Fruit fly (Drosophila melanogaster) whole organism, embryonic: ENCODE results near the gene CG32161.

ENCODE experiments used
- ATbp ChIP-seq: fragments of 200-800 bp; sonication (Bioruptor generic); optimal IDR thresholded peaks from 2 replicates; lab custom pipeline; 2017; ENCODE audit warnings: missing biosample characterization, mild to moderate bottlenecking, missing genetic modification characterization, missing genetic modification reagents
- Asciz ChIP-seq: fragments of 200-800 bp; sonication (Bioruptor generic); optimal IDR thresholded peaks from 2 replicates; lab custom pipeline; 2017; ENCODE audit warnings: missing biosample characterization, mild to moderate bottlenecking, missing genetic modification characterization, missing genetic modification reagents
- BtbVII ChIP-seq: fragments of 200-800 bp; sonication (Bioruptor generic); optimal IDR thresholded peaks from 3 replicates; lab custom pipeline; 2017; ENCODE audit warnings: missing biosample characterization, mild to moderate bottlenecking, missing genetic modification characterization
- CG10274 ChIP-seq: fragments of 200-800 bp; sonication (Bioruptor generic); optimal IDR thresholded peaks from 3 replicates; lab custom pipeline; 2017; ENCODE audit warnings: missing biosample characterization, mild to moderate bottlenecking, missing genetic modification characterization
- CG12071 ChIP-seq: fragments of 200-800 bp; sonication (Bioruptor generic); optimal IDR thresholded peaks from 3 replicates; lab custom pipeline; 2018; ENCODE audit warnings: missing biosample characterization, mild to moderate bottlenecking, missing genetic modification characterization
- CG12219 ChIP-seq: fragments of 200-800 bp; sonication (Bioruptor generic); optimal IDR thresholded peaks from 3 replicates; lab custom pipeline; 2018; ENCODE audit warnings: missing biosample characterization, mild to moderate bottlenecking, missing genetic modification characterization
- CG12942 ChIP-seq: fragments of 200-800 bp; sonication (Bioruptor generic); optimal IDR thresholded peaks from 3 replicates; lab custom pipeline; 2016; ENCODE audit warnings: missing biosample characterization, missing genetic modification characterization
- CG13123 ChIP-seq: fragments of 200-800 bp; sonication (Bioruptor generic); optimal IDR thresholded peaks from 2 replicates; lab custom pipeline; 2016; ENCODE audit warnings: missing biosample characterization, missing genetic modification characterization
- CG13775 ChIP-seq: fragments of 200-800 bp; sonication (Bioruptor generic); optimal IDR thresholded peaks from 3 replicates; lab custom pipeline; 2017; ENCODE audit warnings: missing biosample characterization, mild to moderate bottlenecking, missing genetic modification characterization
- CG14014 ChIP-seq: fragments of 200-800 bp; sonication (Bioruptor generic); IDR thresholded peaks from 2 replicates; pipeline ENCODE4 v1.3.6; 2022; ENCODE audit warnings: missing biosample characterization, missing genetic modification characterization
- CG14050 ChIP-seq: fragments of 200-800 bp; sonication (Bioruptor generic); IDR thresholded peaks from 3 replicates; pipeline ENCODE4 v1.3.6; 2022; ENCODE audit warnings: missing biosample characterization, missing genetic modification characterization
- CG16815 ChIP-seq: fragments of 200-800 bp; sonication (Bioruptor generic); optimal IDR thresholded peaks from 3 replicates; lab custom pipeline; 2017; ENCODE audit warnings: missing biosample characterization, mild to moderate bottlenecking, missing genetic modification characterization
- CG17568 ChIP-seq: fragments of 200-800 bp; sonication (Bioruptor generic); optimal IDR thresholded peaks from 2 replicates; lab custom pipeline; 2018; ENCODE audit warnings: missing biosample characterization, mild to moderate bottlenecking, missing genetic modification characterization, moderate library complexity
- CG2116 ChIP-seq: fragments of 200-800 bp; sonication (Bioruptor generic); optimal IDR thresholded peaks from 3 replicates; lab custom pipeline; 2018; ENCODE audit warnings: missing biosample characterization, mild to moderate bottlenecking, missing genetic modification characterization
- CG3065 ChIP-seq: fragments of 200-800 bp; sonication (Bioruptor generic); optimal IDR thresholded peaks from 2 replicates; lab custom pipeline; 2016; ENCODE audit warnings: missing biosample characterization, missing genetic modification characterization
- CG31224 ChIP-seq: fragments of 200-800 bp; sonication (Bioruptor generic); IDR thresholded peaks from 2 replicates; pipeline ENCODE4 v1.3.6; 2022; ENCODE audit warnings: missing biosample characterization, missing genetic modification characterization
- CG31441 ChIP-seq: fragments of 200-800 bp; sonication (Bioruptor generic); IDR thresholded peaks from 2 replicates; pipeline ENCODE4 v1.3.6; 2022; ENCODE audit warnings: missing biosample characterization, missing genetic modification characterization
- CG32532 ChIP-seq: fragments of 200-800 bp; sonication (Bioruptor generic); IDR thresholded peaks from 2 replicates; pipeline ENCODE4 v1.3.6; 2022; ENCODE audit warnings: missing biosample characterization, missing genetic modification characterization
- CG4730 ChIP-seq: fragments of 200-800 bp; sonication (Bioruptor generic); IDR thresholded peaks from 2 replicates; pipeline ENCODE4 v1.3.6; 2022; ENCODE audit warnings: missing biosample characterization, missing genetic modification characterization
- CG6683 ChIP-seq: fragments of 200-800 bp; sonication (Bioruptor generic); optimal IDR thresholded peaks from 2 replicates; lab custom pipeline; 2017; ENCODE audit warnings: missing biosample characterization, mild to moderate bottlenecking, missing genetic modification characterization, missing genetic modification reagents
- CG7271 ChIP-seq: fragments of 200-800 bp; sonication (Bioruptor generic); optimal IDR thresholded peaks from 2 replicates; lab custom pipeline; 2018; ENCODE audit warnings: missing biosample characterization, mild to moderate bottlenecking, missing genetic modification characterization, moderate library complexity
- Dad ChIP-seq: fragments of 200-800 bp; sonication (Bioruptor generic); optimal IDR thresholded peaks from 3 replicates; lab custom pipeline; 2016; ENCODE audit warnings: missing biosample characterization, missing genetic modification characterization
- Dbx ChIP-seq: fragments of 200-800 bp; sonication (Bioruptor generic); IDR thresholded peaks from 3 replicates; pipeline ENCODE4 v1.3.6; 2022; ENCODE audit warnings: missing biosample characterization, missing genetic modification characterization
- E2f1 ChIP-seq: fragments of 200-800 bp; sonication (Bioruptor generic); IDR thresholded peaks from 2 replicates; pipeline ENCODE4 v1.3.6; 2022; ENCODE audit warnings: missing biosample characterization, missing genetic modification characterization
- Kr ChIP-seq: fragments of 200-800 bp; sonication (Bioruptor generic); optimal IDR thresholded peaks from 2 replicates; lab custom pipeline; 2017; ENCODE audit warnings: missing biosample characterization, mild to moderate bottlenecking, missing genetic modification characterization
- Myb ChIP-seq: fragments of 200-800 bp; sonication (Bioruptor generic); optimal IDR thresholded peaks from 2 replicates; lab custom pipeline; 2016; ENCODE audit warnings: missing biosample characterization, missing genetic modification characterization
- Six4 ChIP-seq: fragments of 200-800 bp; sonication (Bioruptor generic); optimal IDR thresholded peaks from 2 replicates; lab custom pipeline; 2016; ENCODE audit warnings: missing biosample characterization, missing genetic modification characterization
- Spps ChIP-seq: fragments of 200-800 bp; sonication (Bioruptor generic); optimal IDR thresholded peaks from 2 replicates; lab custom pipeline; 2018; ENCODE audit warnings: missing biosample characterization, mild to moderate bottlenecking, missing genetic modification characterization
- ash1 ChIP-seq: fragments of 200-800 bp; sonication (Bioruptor generic); optimal IDR thresholded peaks from 2 replicates; lab custom pipeline; 2018; ENCODE audit warnings: missing biosample characterization, mild to moderate bottlenecking, missing genetic modification characterization
- bab2 ChIP-seq: fragments of 200-800 bp; sonication (Bioruptor generic); optimal IDR thresholded peaks from 2 replicates; lab custom pipeline; 2016; ENCODE audit warnings: missing biosample characterization, missing genetic modification characterization
- bigmax ChIP-seq: fragments of 200-800 bp; sonication (Bioruptor generic); optimal IDR thresholded peaks from 2 replicates; lab custom pipeline; 2018; ENCODE audit warnings: missing biosample characterization, mild to moderate bottlenecking, missing genetic modification characterization
- btn ChIP-seq: fragments of 200-800 bp; sonication (Bioruptor generic); optimal IDR thresholded peaks from 2 replicates; lab custom pipeline; 2016; ENCODE audit warnings: missing biosample characterization, missing genetic modification characterization
- dimm ChIP-seq: fragments of 200-800 bp; sonication (Bioruptor generic); IDR thresholded peaks from 2 replicates; pipeline ENCODE4 v1.3.6; 2022; ENCODE audit warnings: missing biosample characterization, missing genetic modification characterization
- dmrt99B ChIP-seq: fragments of 200-800 bp; sonication (Bioruptor generic); optimal IDR thresholded peaks from 2 replicates; lab custom pipeline; 2018; ENCODE audit warnings: missing biosample characterization, mild to moderate bottlenecking, missing genetic modification characterization, moderate library complexity
- dpn ChIP-seq, 2 experiments: fragments of 200-800 bp; sonication (Bioruptor generic); optimal IDR thresholded peaks; 3 replicates each; lab custom pipeline; 2016; ENCODE audit warnings: missing biosample characterization in 2 of 2, missing genetic modification characterization in 2 of 2
- gcm ChIP-seq: fragments of 200-800 bp; sonication (Bioruptor generic); optimal IDR thresholded peaks from 2 replicates; lab custom pipeline; 2019; ENCODE audit warnings: missing biosample characterization, mild to moderate bottlenecking, missing genetic modification characterization, moderate library complexity
- h ChIP-seq: fragments of >200 bp; optimal IDR thresholded peaks from 2 replicates; lab custom pipeline; 2017
- hkb ChIP-seq, 2 experiments: fragments of 200-800 bp in 1 of 2; fragments of >200 bp in 1 of 2; sonication (Bioruptor generic) in 1 of 2; IDR thresholded peaks in 1 of 2; optimal IDR thresholded peaks in 1 of 2; 2 replicates each; pipeline versions ENCODE4 v1.3.6 to Lab custom; 2017 to 2022; ENCODE audit warnings: missing biosample characterization in 1 of 2, missing genetic modification characterization in 1 of 2
- insv ChIP-seq, 2 experiments: fragments of 200-800 bp; sonication (Bioruptor generic); optimal IDR thresholded peaks; 3 replicates each; lab custom pipeline; 2016 to 2018; ENCODE audit warnings: missing biosample characterization in 2 of 2, missing genetic modification characterization in 2 of 2
- jing ChIP-seq: fragments of 200-800 bp; sonication (Bioruptor generic); optimal IDR thresholded peaks from 2 replicates; lab custom pipeline; 2018; ENCODE audit warnings: missing biosample characterization, mild to moderate bottlenecking, missing genetic modification characterization
- klu ChIP-seq: fragments of 200-800 bp; sonication (Bioruptor generic); IDR thresholded peaks from 2 replicates; pipeline ENCODE4 v1.3.6; 2022; ENCODE audit warnings: missing biosample characterization, missing genetic modification characterization
- lilli ChIP-seq: fragments of 200-800 bp; sonication (Bioruptor generic); optimal IDR thresholded peaks from 3 replicates; lab custom pipeline; 2016; ENCODE audit warnings: missing biosample characterization, missing genetic modification characterization
- lov ChIP-seq, 2 experiments: fragments of 200-800 bp in 1 of 2; fragments of >200 bp in 1 of 2; sonication (Bioruptor generic) in 1 of 2; IDR thresholded peaks in 1 of 2; optimal IDR thresholded peaks in 1 of 2; 2 replicates in 1 of 2; 3 replicates in 1 of 2; pipeline versions ENCODE4 v1.3.6 to Lab custom; 2017 to 2022; ENCODE audit warnings: missing biosample characterization in 1 of 2, missing genetic modification characterization in 1 of 2
- pan ChIP-seq, 4 experiments: fragments of >200 bp in 3 of 4; fragments of 200-800 bp in 1 of 4; sonication (Bioruptor generic) in 1 of 4; optimal IDR thresholded peaks in 3 of 4; IDR thresholded peaks in 1 of 4; 2 replicates each; pipeline versions ENCODE4 v1.3.6 to Lab custom; 2017 to 2022; ENCODE audit warnings: missing biosample characterization in 2 of 4, missing genetic modification characterization in 2 of 4, mixed read lengths in 1 of 4
- pfk ChIP-seq: fragments of 200-800 bp; sonication (Bioruptor generic); optimal IDR thresholded peaks from 2 replicates; lab custom pipeline; 2018; ENCODE audit warnings: missing biosample characterization, mild to moderate bottlenecking, missing genetic modification characterization, moderate library complexity
- pita ChIP-seq: fragments of 200-800 bp; sonication (Bioruptor generic); optimal IDR thresholded peaks from 2 replicates; lab custom pipeline; 2017; ENCODE audit warnings: missing biosample characterization, mild to moderate bottlenecking, missing genetic modification characterization
- pzg ChIP-seq: fragments of 200-800 bp; sonication (Bioruptor generic); optimal IDR thresholded peaks from 3 replicates; lab custom pipeline; 2018; ENCODE audit warnings: missing biosample characterization, mild to moderate bottlenecking, missing genetic modification characterization, moderate library complexity
- sens ChIP-seq: fragments of 200-800 bp; sonication (Bioruptor generic); peaks from one replicate; lab custom pipeline; 2016; ENCODE audit warnings: missing biosample characterization, missing genetic modification characterization
- slou ChIP-seq: fragments of 200-800 bp; sonication (Bioruptor generic); optimal IDR thresholded peaks from 3 replicates; lab custom pipeline; 2016; ENCODE audit warnings: missing biosample characterization, missing genetic modification characterization
- wor ChIP-seq: fragments of 200-800 bp; sonication (Bioruptor generic); IDR thresholded peaks from 2 replicates; pipeline ENCODE4 v1.3.6; 2022; ENCODE audit warnings: missing biosample characterization, missing genetic modification characterization
- zen ChIP-seq: fragments of 200-800 bp; sonication (Bioruptor generic); optimal IDR thresholded peaks from 3 replicates; lab custom pipeline; 2018; ENCODE audit warnings: missing biosample characterization, mild to moderate bottlenecking, missing genetic modification characterization, moderate library complexity

The CG32161 gene

dm6 chr3L:16808139-16808538 lies 37.9 kb upstream of the CG32161 start (continued):
- no peak for TF ChIP-seq CG12942 (GFP tag; lab: Kevin White, UChicago)
- TF ChIP-seq CG13775 (GFP tag; lab: Kevin White, UChicago) = peak; percentile 15
- no peak for TF ChIP-seq pan (optimal IDR thresholded peaks at IDR 0.05; lab: Kevin White, UChicago)
- no peak for TF ChIP-seq pan (GFP tag; optimal IDR thresholded peaks at IDR 0.05 in 1 of 2, IDR thresholded peaks at IDR 0.05 in 1 of 2)
- TF ChIP-seq insv (GFP tag; optimal IDR thresholded peaks at IDR 0.05; lab: Kevin White, UChicago) = peak in 1 of 2 experiments; percentile 4
- no peak for TF ChIP-seq slou (GFP tag; lab: Kevin White, UChicago)
- TF ChIP-seq CG2116 (GFP tag; lab: Kevin White, UChicago) = peak; percentile 29
- TF ChIP-seq CG31441 (GFP tag; lab: Robert Waterston, UW) = 0 out of 2 replicates have a peak, but pooled peaks have one; percentile 27
- no peak for TF ChIP-seq ash1 (GFP tag; lab: Kevin White, UChicago)
- TF ChIP-seq pfk (GFP tag; lab: Kevin White, UChicago) = no peak
- TF ChIP-seq bab2 (GFP tag; lab: Kevin White, UChicago) = no peak
- TF ChIP-seq klu = no peak
- TF ChIP-seq dpn (GFP tag; optimal IDR thresholded peaks at IDR 0.05; lab: Kevin White, UChicago) = peak; percentile 10 to 18
- TF ChIP-seq CG14014 = no peak
- TF ChIP-seq Kr (GFP tag; lab: Kevin White, UChicago) = no peak
- TF ChIP-seq lilli (GFP tag; lab: Kevin White, UChicago) = peak; percentile 6
- TF ChIP-seq E2f1 (GFP tag; lab: Robert Waterston, UW) = no peak
- TF ChIP-seq hkb (optimal IDR thresholded peaks at IDR 0.05; lab: Kevin White, UChicago) = peak; percentile 19
- TF ChIP-seq hkb (GFP tag; IDR thresholded peaks at IDR 0.05; lab: Robert Waterston, UW) = no peak
- no peak for TF ChIP-seq jing
- no peak for TF ChIP-seq CG3065 (GFP tag; lab: Kevin White, UChicago)
- TF ChIP-seq CG31224 = no peak
- TF ChIP-seq CG14050 (GFP tag; lab: Robert Waterston, UW) = no peak
- TF ChIP-seq CG6683 (GFP tag; lab: Kevin White, UChicago) = no peak
- peak; percentile 96 for TF ChIP-seq Myb (GFP tag; lab: Kevin White, UChicago)
- TF ChIP-seq sens = peak; percentile 70
- no peak for TF ChIP-seq bigmax
- no peak for TF ChIP-seq pita (GFP tag; lab: Kevin White, UChicago)
- no peak for TF ChIP-seq Spps (tag; lab: Kevin White, UChicago)
- TF ChIP-seq CG7271 (tag; lab: Kevin White, UChicago) = no peak
- no peak for TF ChIP-seq CG10274
- TF ChIP-seq h (lab: Kevin White, UChicago) = no peak
- no peak for TF ChIP-seq gcm (GFP tag; lab: Kevin White, UChicago)
- no peak for TF ChIP-seq CG4730
- no peak for TF ChIP-seq CG12219 (GFP tag; lab: Kevin White, UChicago)
- TF ChIP-seq CG12071 (GFP tag; lab: Kevin White, UChicago) = no peak
- no peak for TF ChIP-seq Asciz (GFP tag; lab: Kevin White, UChicago)
- TF ChIP-seq dimm (GFP tag; lab: Robert Waterston, UW) = no peak
- no peak for TF ChIP-seq lov (optimal IDR thresholded peaks at IDR 0.05; lab: Kevin White, UChicago)
- no peak for TF ChIP-seq lov (GFP tag; IDR thresholded peaks at IDR 0.05; lab: Robert Waterston, UW)
- peak; percentile 93 for TF ChIP-seq pzg (GFP tag; lab: Kevin White, UChicago)
- no peak for TF ChIP-seq CG17568 (GFP tag; lab: Kevin White, UChicago)
- TF ChIP-seq ATbp (GFP tag; lab: Kevin White, UChicago) = no peak
- TF ChIP-seq btn (GFP tag; lab: Kevin White, UChicago) = no peak
- no peak for TF ChIP-seq CG32532 (GFP tag; lab: Robert Waterston, UW)
- no peak for TF ChIP-seq wor (GFP tag; lab: Robert Waterston, UW)
- no peak for TF ChIP-seq CG16815
- no peak for TF ChIP-seq dmrt99B (tag; lab: Kevin White, UChicago)
- TF ChIP-seq Dad (GFP tag; lab: Kevin White, UChicago) = peak; percentile 4
- no peak for TF ChIP-seq BtbVII (GFP tag; lab: Kevin White, UChicago)
- no peak for TF ChIP-seq Six4 (GFP tag; lab: Kevin White, UChicago)
- no peak; the same call in 2 of the 3 replicates for TF ChIP-seq Dbx (GFP tag; lab: Robert Waterston, UW)
- TF ChIP-seq CG13123 (GFP tag; lab: Kevin White, UChicago) = no peak
- peak; percentile 32 for TF ChIP-seq zen (tag; lab: Kevin White, UChicago)
